Fruit fly (Drosophila melanogaster) whole organism, embryonic: ENCODE measurements around the gene CG43245.

ENCODE experiments used
- CG10209 ChIP-seq: fragments of 200-800 bp; sonication (Bioruptor generic); optimal IDR thresholded peaks from 3 replicates; lab custom pipeline; 2017; ENCODE audit warnings: missing biosample characterization, mild to moderate bottlenecking, missing genetic modification characterization, missing genetic modification reagents
- CG10274 ChIP-seq: fragments of 200-800 bp; sonication (Bioruptor generic); optimal IDR thresholded peaks from 3 replicates; lab custom pipeline; 2017; ENCODE audit warnings: missing biosample characterization, mild to moderate bottlenecking, missing genetic modification characterization
- CG11456 ChIP-seq: fragments of 200-800 bp; sonication (Bioruptor generic); IDR thresholded peaks from 3 replicates; pipeline ENCODE4 v1.3.6; 2022; ENCODE audit warnings: missing biosample characterization, missing genetic modification characterization
- CG11560 ChIP-seq: fragments of 200-800 bp; sonication (Bioruptor generic); IDR thresholded peaks from 3 replicates; pipeline ENCODE4 v1.3.6; 2022; ENCODE audit warnings: missing biosample characterization, missing genetic modification characterization
- CG11696 ChIP-seq: fragments of 200-800 bp; sonication (Bioruptor generic); IDR thresholded peaks from 2 replicates; pipeline ENCODE4 v1.3.6; 2022; ENCODE audit warnings: missing biosample characterization, missing genetic modification characterization
- CG14667 ChIP-seq: fragments of 200-800 bp; sonication (Bioruptor generic); IDR thresholded peaks from 2 replicates; pipeline ENCODE4 v1.3.6; 2022; ENCODE audit warnings: missing biosample characterization, missing genetic modification characterization
- CG15514 ChIP-seq: fragments of 200-800 bp; sonication (Bioruptor generic); optimal IDR thresholded peaks from 3 replicates; lab custom pipeline; 2017; ENCODE audit warnings: missing biosample characterization, missing genetic modification characterization, mild to moderate bottlenecking, moderate library complexity, missing genetic modification reagents
- CG2712 ChIP-seq: fragments of 200-800 bp; optimal IDR thresholded peaks from 3 replicates; lab custom pipeline; 2019; ENCODE audit warnings: missing biosample characterization, mild to moderate bottlenecking, missing genetic modification characterization, moderate library complexity
- CG30403 ChIP-seq: fragments of 200-800 bp; sonication (Bioruptor generic); optimal IDR thresholded peaks from 3 replicates; lab custom pipeline; 2016; ENCODE audit warnings: missing biosample characterization, missing genetic modification characterization
- CG43689 ChIP-seq: fragments of 200-800 bp; sonication (Bioruptor generic); IDR thresholded peaks from 2 replicates; pipeline ENCODE4 v1.3.6; 2022; ENCODE audit warnings: missing biosample characterization, missing genetic modification characterization
- CG6654 ChIP-seq: fragments of 200-800 bp; sonication (Bioruptor generic); optimal IDR thresholded peaks from 2 replicates; lab custom pipeline; 2017; ENCODE audit warnings: missing biosample characterization, mild to moderate bottlenecking, missing genetic modification characterization
- CG6683 ChIP-seq: fragments of 200-800 bp; sonication (Bioruptor generic); optimal IDR thresholded peaks from 2 replicates; lab custom pipeline; 2017; ENCODE audit warnings: missing biosample characterization, mild to moderate bottlenecking, missing genetic modification characterization, missing genetic modification reagents
- CG6765 ChIP-seq: fragments of 200-800 bp; sonication (Bioruptor generic); optimal IDR thresholded peaks from 3 replicates; lab custom pipeline; 2017; ENCODE audit warnings: missing biosample characterization, mild to moderate bottlenecking, missing genetic modification characterization
- CG7357 ChIP-seq: fragments of 200-800 bp; sonication (Bioruptor generic); IDR thresholded peaks from 3 replicates; pipeline ENCODE4 v1.3.6; 2022; ENCODE audit warnings: missing biosample characterization, missing genetic modification characterization
- CG7839 ChIP-seq: fragments of 200-800 bp; sonication (Bioruptor generic); optimal IDR thresholded peaks from 3 replicates; lab custom pipeline; 2018; ENCODE audit warnings: missing biosample characterization, mild to moderate bottlenecking, missing genetic modification characterization, moderate library complexity
- CTCF ChIP-seq: fragments of 200-800 bp; sonication (Bioruptor generic); optimal IDR thresholded peaks from 2 replicates; lab custom pipeline; 2017; ENCODE audit warnings: missing biosample characterization, mild to moderate bottlenecking, missing genetic modification characterization, moderate library complexity
- CoRest ChIP-seq: fragments of 200-800 bp; sonication (Bioruptor generic); optimal IDR thresholded peaks from 3 replicates; lab custom pipeline; 2018; ENCODE audit warnings: missing biosample characterization, mild to moderate bottlenecking, missing genetic modification characterization, moderate library complexity
- Dad ChIP-seq: fragments of 200-800 bp; sonication (Bioruptor generic); optimal IDR thresholded peaks from 3 replicates; lab custom pipeline; 2016; ENCODE audit warnings: missing biosample characterization, missing genetic modification characterization
- Doc3 ChIP-seq: fragments of 200-800 bp; sonication (Bioruptor generic); IDR thresholded peaks from 3 replicates; pipeline ENCODE4 v1.3.6; 2022; ENCODE audit warnings: missing biosample characterization, missing genetic modification characterization; ENCODE audit not compliant: partially characterized antibody
- E2f2 ChIP-seq: fragments of 200-800 bp; sonication (Bioruptor generic); IDR thresholded peaks from 2 replicates; pipeline ENCODE4 v1.3.6; 2022; ENCODE audit warnings: missing biosample characterization, missing genetic modification characterization
- Gsc ChIP-seq: fragments of 200-800 bp; sonication (Bioruptor generic); IDR thresholded peaks from 2 replicates; pipeline ENCODE4 v1.3.6; 2022; ENCODE audit warnings: missing biosample characterization, missing genetic modification characterization
- Kr ChIP-seq: fragments of 200-800 bp; sonication (Bioruptor generic); optimal IDR thresholded peaks from 2 replicates; lab custom pipeline; 2017; ENCODE audit warnings: missing biosample characterization, mild to moderate bottlenecking, missing genetic modification characterization
- Med ChIP-seq: fragments of 200-800 bp; sonication (Bioruptor generic); peaks from one replicate; lab custom pipeline; 2016; ENCODE audit warnings: missing biosample characterization, missing genetic modification characterization, mild to moderate bottlenecking, inconsistent platforms, moderate library complexity
- Meics ChIP-seq: fragments of 200-800 bp; sonication (Bioruptor generic); optimal IDR thresholded peaks from 2 replicates; lab custom pipeline; 2017; ENCODE audit warnings: missing biosample characterization, mild to moderate bottlenecking, missing genetic modification characterization
- NFAT ChIP-seq: fragments of 200-800 bp; sonication (Bioruptor generic); IDR thresholded peaks from 2 replicates; pipeline ENCODE4 v1.3.6; 2022; ENCODE audit warnings: missing biosample characterization, missing genetic modification characterization
- Nf-YC ChIP-seq: fragments of 200-800 bp; optimal IDR thresholded peaks from 3 replicates; lab custom pipeline; 2019; ENCODE audit warnings: missing biosample characterization, mild to moderate bottlenecking, missing genetic modification characterization, moderate library complexity
- Sry-δ ChIP-seq: fragments of 200-800 bp; sonication (Bioruptor generic); optimal IDR thresholded peaks from 2 replicates; lab custom pipeline; 2016; ENCODE audit warnings: missing biosample characterization, missing genetic modification characterization
- Taf1 ChIP-seq: fragments of 200-800 bp; sonication (Bioruptor generic); IDR thresholded peaks from 2 replicates; pipeline ENCODE4 v1.3.6; 2022; ENCODE audit warnings: missing biosample characterization, missing genetic modification characterization
- ac ChIP-seq: fragments of 200-800 bp; sonication (Bioruptor generic); optimal IDR thresholded peaks from 3 replicates; lab custom pipeline; 2017; ENCODE audit warnings: missing biosample characterization, mild to moderate bottlenecking, missing genetic modification characterization
- bcd ChIP-seq: fragments of 200-800 bp; sonication (Bioruptor generic); optimal IDR thresholded peaks from 2 replicates; lab custom pipeline; 2017; ENCODE audit warnings: missing biosample characterization, mild to moderate bottlenecking, missing genetic modification characterization
- bigmax ChIP-seq: fragments of 200-800 bp; sonication (Bioruptor generic); optimal IDR thresholded peaks from 2 replicates; lab custom pipeline; 2018; ENCODE audit warnings: missing biosample characterization, mild to moderate bottlenecking, missing genetic modification characterization
- cad ChIP-seq: fragments of >200 bp; optimal IDR thresholded peaks from 2 replicates; lab custom pipeline; 2017; ENCODE audit warnings: missing biosample characterization, missing genetic modification characterization
- dati ChIP-seq: fragments of 200-800 bp; sonication (Bioruptor generic); IDR thresholded peaks from 2 replicates; pipeline ENCODE4 v1.3.6; 2022; ENCODE audit warnings: missing biosample characterization, missing genetic modification characterization
- dmrt11E ChIP-seq: fragments of 200-800 bp; sonication (Bioruptor generic); optimal IDR thresholded peaks from 3 replicates; lab custom pipeline; 2018; ENCODE audit warnings: missing biosample characterization, mild to moderate bottlenecking, missing genetic modification characterization, moderate library complexity
- eve ChIP-seq, 2 experiments: fragments of >200 bp; optimal IDR thresholded peaks; 2 replicates each; lab custom pipeline; 2017; ENCODE audit warnings: missing biosample characterization in 2 of 2, missing genetic modification characterization in 2 of 2
- gro ChIP-seq: fragments of 200-800 bp; sonication (Bioruptor generic); optimal IDR thresholded peaks from 2 replicates; lab custom pipeline; 2016; ENCODE audit warnings: missing biosample characterization, missing genetic modification characterization
- hbn ChIP-seq: fragments of 200-800 bp; sonication (Bioruptor generic); IDR thresholded peaks from 2 replicates; pipeline ENCODE4 v1.3.6; 2022; ENCODE audit warnings: missing biosample characterization, missing genetic modification characterization; ENCODE audit not compliant: partially characterized antibody
- kah ChIP-seq: fragments of 200-800 bp; sonication (Bioruptor generic); optimal IDR thresholded peaks from 2 replicates; lab custom pipeline; 2018; ENCODE audit warnings: missing biosample characterization, mild to moderate bottlenecking, missing genetic modification characterization
- kni ChIP-seq: fragments of 200-800 bp; sonication (Bioruptor generic); optimal IDR thresholded peaks from 3 replicates; lab custom pipeline; 2017; ENCODE audit warnings: mild to moderate bottlenecking, missing biosample characterization, missing genetic modification reagents, missing genetic modification characterization
- lilli ChIP-seq: fragments of 200-800 bp; sonication (Bioruptor generic); optimal IDR thresholded peaks from 3 replicates; lab custom pipeline; 2016; ENCODE audit warnings: missing biosample characterization, missing genetic modification characterization
- nerfin-1 ChIP-seq: fragments of 200-800 bp; sonication (Bioruptor generic); optimal IDR thresholded peaks from 3 replicates; lab custom pipeline; 2019; ENCODE audit warnings: missing biosample characterization, mild to moderate bottlenecking, missing genetic modification characterization, moderate library complexity
- p53 ChIP-seq: fragments of 200-800 bp; sonication (Bioruptor generic); optimal IDR thresholded peaks from 2 replicates; lab custom pipeline; 2016; ENCODE audit warnings: missing biosample characterization, missing genetic modification characterization
- pfk ChIP-seq: fragments of 200-800 bp; sonication (Bioruptor generic); optimal IDR thresholded peaks from 2 replicates; lab custom pipeline; 2018; ENCODE audit warnings: missing biosample characterization, mild to moderate bottlenecking, missing genetic modification characterization, moderate library complexity
- prd ChIP-seq, 3 experiments: fragments of >200 bp in 2 of 3; fragments of 200-800 bp in 1 of 3; sonication (Bioruptor generic) in 1 of 3; optimal IDR thresholded peaks in 2 of 3; IDR thresholded peaks in 1 of 3; 2 replicates in 2 of 3; 3 replicates in 1 of 3; pipeline versions ENCODE4 v1.3.6 to Lab custom; 2017 to 2022; ENCODE audit warnings: missing biosample characterization in 1 of 3, missing genetic modification characterization in 1 of 3
- row ChIP-seq: fragments of 200-800 bp; sonication (Bioruptor generic); IDR thresholded peaks from 3 replicates; pipeline ENCODE4 v1.3.6; 2022; ENCODE audit warnings: missing biosample characterization, missing genetic modification characterization
- sc ChIP-seq, 3 experiments: fragments of >200 bp in 2 of 3; fragments of 200-800 bp in 1 of 3; sonication (Bioruptor generic) in 1 of 3; optimal IDR thresholded peaks; 2 replicates in 2 of 3; 3 replicates in 1 of 3; lab custom pipeline; 2017; ENCODE audit warnings: mild to moderate bottlenecking in 1 of 3, missing biosample characterization in 1 of 3, missing genetic modification characterization in 1 of 3, missing genetic modification reagents in 1 of 3
- shn ChIP-seq: fragments of 200-800 bp; sonication (Bioruptor generic); optimal IDR thresholded peaks from 3 replicates; lab custom pipeline; 2016; ENCODE audit warnings: missing biosample characterization, missing genetic modification characterization
- ssp ChIP-seq: fragments of 200-800 bp; sonication (Bioruptor generic); IDR thresholded peaks from 2 replicates; pipeline ENCODE4 v1.3.6; 2022; ENCODE audit warnings: missing biosample characterization, missing genetic modification characterization
- tio ChIP-seq: fragments of 200-800 bp; sonication (Bioruptor generic); optimal IDR thresholded peaks from 2 replicates; lab custom pipeline; 2017; ENCODE audit warnings: missing biosample characterization, missing genetic modification characterization, inconsistent platforms
- ttk ChIP-seq: fragments of 200-800 bp; sonication (Bioruptor generic); IDR thresholded peaks from 2 replicates; pipeline ENCODE4 v2.1.2; 2022; ENCODE audit warnings: missing biosample characterization, missing genetic modification characterization
- unpg ChIP-seq: fragments of 200-800 bp; sonication (Bioruptor generic); optimal IDR thresholded peaks from 3 replicates; lab custom pipeline; 2018; ENCODE audit warnings: missing biosample characterization, mild to moderate bottlenecking, missing genetic modification characterization, moderate library complexity

The CG43245 gene

DNA sequence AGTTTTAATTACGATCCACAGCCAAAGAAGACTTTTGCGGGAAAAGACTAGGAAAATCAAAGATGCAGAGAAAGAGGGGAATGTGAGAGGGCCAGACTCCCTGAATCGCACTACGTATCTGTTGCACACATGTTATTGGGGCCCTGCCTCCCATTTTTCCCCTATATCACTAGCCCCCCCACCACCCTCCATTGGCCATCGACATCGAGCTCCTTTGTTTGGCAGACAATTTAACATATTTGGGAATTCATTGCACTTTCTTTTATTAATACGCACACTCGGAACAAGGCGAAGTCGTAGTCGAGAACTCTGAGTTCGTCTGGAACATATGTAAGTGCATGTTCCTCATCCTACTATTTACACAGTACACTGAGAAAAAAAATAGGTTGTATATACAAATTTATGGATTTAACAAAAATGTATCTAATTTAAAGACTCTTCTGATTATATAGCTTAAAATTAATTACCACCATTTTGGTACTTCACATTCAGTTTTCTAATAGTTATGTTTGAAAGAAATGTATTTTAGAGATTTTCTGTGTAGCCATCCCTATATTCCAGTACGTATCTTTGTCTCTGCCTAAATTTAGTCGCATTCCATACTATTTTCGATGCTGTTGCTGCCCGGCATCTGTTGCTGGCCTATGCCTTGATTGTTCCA lies 11.4 kb downstream of the CG43245 start (continued):
- TF ChIP-seq CG15514 (GFP tag; lab: Kevin White, UChicago) (no peak), ssp (GFP tag; lab: Robert Waterston, UW) (no peak; the same call in 1 of the 2 replicates), ttk (GFP tag; lab: Robert Waterston, UW) (peak; percentile 58), lilli (GFP tag; lab: Kevin White, UChicago) (peak; percentile 40), row (GFP tag; lab: Robert Waterston, UW) (peak; percentile 67), Kr (GFP tag; lab: Kevin White, UChicago) (no peak), nerfin-1 (tag; lab: Kevin White, UChicago) (peak; percentile 83), CoRest (peak; percentile 83), CG10209 (peak; percentile 58), eve (GFP tag; optimal IDR thresholded peaks at IDR 0.05; lab: Kevin White, UChicago) (peak in 1 of 2 experiments; percentile 79), hbn (no peak), gro (GFP tag; lab: Kevin White, UChicago) (no peak), CG30403 (peak; percentile 62), CG11456 (GFP tag; lab: Robert Waterston, UW) (no peak), cad (GFP tag; lab: Kevin White, UChicago) (no peak), bcd (peak; percentile 41), CG10274 (GFP tag; lab: Kevin White, UChicago) (no peak), dati (no peak), ac (GFP tag; lab: Kevin White, UChicago) (no peak), tio (peak; percentile 39), CG7839 (tag; lab: Kevin White, UChicago) (peak; percentile 86), Meics (GFP tag; lab: Kevin White, UChicago) (no peak), Sry-δ (GFP tag; lab: Kevin White, UChicago) (no peak)

DNA sequence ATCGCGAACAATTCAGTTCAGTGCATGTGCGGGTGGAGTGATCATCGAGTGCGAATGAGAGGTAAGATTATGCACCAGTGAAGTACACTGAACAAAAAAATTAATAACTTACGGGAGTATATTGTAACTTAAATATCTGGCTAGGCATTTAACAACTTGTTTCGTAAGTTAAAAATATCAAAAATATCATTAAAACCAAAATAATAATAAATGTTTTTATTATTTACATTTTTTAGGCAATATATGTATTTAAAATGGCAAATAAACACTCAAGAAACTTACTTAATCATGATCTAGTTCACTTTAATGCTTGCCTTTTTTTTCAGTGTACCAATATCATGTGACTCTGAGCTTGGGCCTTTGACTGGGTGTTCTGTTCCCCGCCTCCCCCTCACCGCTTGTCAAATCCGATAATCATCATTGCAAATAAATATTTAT lies 12.9 kb downstream of the CG43245 start:
- TF ChIP-seq p53 (no peak), Med (GFP tag; lab: Kevin White, UChicago) (peak; percentile 70), CG6654 (GFP tag; lab: Kevin White, UChicago) (no peak), CG6683 (GFP tag; lab: Kevin White, UChicago) (no peak), Nf-YC (tag; lab: Kevin White, UChicago) (no peak), CG2712 (tag; lab: Kevin White, UChicago) (peak; percentile 50), CG6765 (no peak), CG14667 (no peak), Doc3 (GFP tag; lab: Robert Waterston, UW) (no peak), CG11560 (tag; lab: Robert Waterston, UW) (no peak), CTCF (GFP tag; lab: Kevin White, UChicago) (no peak), Taf1 (GFP tag; lab: Robert Waterston, UW) (no peak), dmrt11E (tag; lab: Kevin White, UChicago) (peak; percentile 61), sc (optimal IDR thresholded peaks at IDR 0.05; lab: Kevin White, UChicago) (no peak), sc (GFP tag; optimal IDR thresholded peaks at IDR 0.05; lab: Kevin White, UChicago) (peak; percentile 34), CG7357 (GFP tag; lab: Robert Waterston, UW) (no peak), unpg (GFP tag; lab: Kevin White, UChicago) (peak; percentile 36), Gsc (GFP tag; lab: Robert Waterston, UW) (no peak), Dad (GFP tag; lab: Kevin White, UChicago) (no peak), kah (no peak), CG11696 (GFP tag; lab: Robert Waterston, UW) (no peak), E2f2 (GFP tag; lab: Robert Waterston, UW) (no peak), bigmax (GFP tag; lab: Kevin White, UChicago) (no peak), shn (GFP tag; lab: Kevin White, UChicago) (no peak), NFAT (no peak), kni (no peak), prd (optimal IDR thresholded peaks at IDR 0.05; lab: Kevin White, UChicago) (no peak), prd (GFP tag; IDR thresholded peaks at IDR 0.05; lab: Robert Waterston, UW) (peak; percentile 36; the same call in 1 of the 3 replicates), CG43689 (no peak), pfk (no peak)
